Worm (Caenorhabditis elegans) whole organism, young adult: ENCODE results near the gene col-179.

Experiments used
- B0035.1 ChIP-seq: sonication (generic microtip); optimal IDR thresholded peaks from 2 replicates; lab custom pipeline; 2016; ENCODE audit warnings: missing genetic modification characterization, mild to moderate bottlenecking, missing compliant biosample characterization, missing genotype, missing genetic modification reagents
- B0336.3 ChIP-seq: fragments of 200-800 bp; sonication (Bioruptor generic); IDR thresholded peaks from 2 replicates; pipeline ENCODE4 v1.3.6; 2022; ENCODE audit warnings: missing genetic modification characterization, missing compliant biosample characterization
- C17E4.6 ChIP-seq: fragments of 200-800 bp; sonication (Bioruptor generic); IDR thresholded peaks from 2 replicates; pipeline ENCODE4 v1.3.6; 2022; ENCODE audit warnings: missing genetic modification reagents, missing genetic modification characterization, missing compliant biosample characterization
- D2030.7 ChIP-seq: fragments of 200-800 bp; sonication (Bioruptor generic); IDR thresholded peaks from 2 replicates; pipeline ENCODE4 v1.3.6; 2022; ENCODE audit warnings: missing genetic modification reagents, missing genetic modification characterization, missing compliant biosample characterization
- F23B12.7 ChIP-seq: sonication (generic microtip); optimal IDR thresholded peaks from 2 replicates; lab custom pipeline; 2017; ENCODE audit warnings: missing genetic modification characterization, mild to moderate bottlenecking, missing compliant biosample characterization, antibody characterized with exemption, moderate library complexity; ENCODE audit not compliant: insufficient read depth
- F39B2.1 ChIP-seq: fragments of 200-800 bp; sonication (Bioruptor generic); IDR thresholded peaks from 2 replicates; pipeline ENCODE4 v1.3.6; 2022; ENCODE audit warnings: missing genetic modification reagents, missing genetic modification characterization, missing compliant biosample characterization
- F49E8.2 ChIP-seq: sonication (generic microtip); optimal IDR thresholded peaks from 3 replicates; lab custom pipeline; 2017; ENCODE audit warnings: missing genetic modification characterization, mild to moderate bottlenecking, missing compliant biosample characterization, antibody characterized with exemption, moderate library complexity; ENCODE audit not compliant: insufficient read depth
- K12H6.12 ChIP-seq: fragments of 200-800 bp; sonication (Bioruptor generic); optimal IDR thresholded peaks from 2 replicates; lab custom pipeline; 2018; ENCODE audit warnings: mild to moderate bottlenecking, missing genetic modification characterization, missing compliant biosample characterization
- T26A5.8 ChIP-seq: sonication (generic microtip); optimal IDR thresholded peaks from 2 replicates; lab custom pipeline; 2016; ENCODE audit warnings: missing genetic modification characterization, missing compliant biosample characterization
- Y53F4B.3 ChIP-seq: fragments of 200-800 bp; sonication (Bioruptor generic); IDR thresholded peaks from 2 replicates; pipeline ENCODE4 v1.3.6; 2022; ENCODE audit warnings: missing genetic modification reagents, missing genetic modification characterization, missing compliant biosample characterization
- Y53G8AR.9 ChIP-seq: fragments of 200-800 bp; sonication (Bioruptor generic); conservative IDR thresholded peaks from 2 replicates; pipeline ENCODE4 v1.3.6; 2022; ENCODE audit warnings: missing genetic modification reagents, missing genetic modification characterization, missing compliant biosample characterization
- Y95B8A.8 ChIP-seq: fragments of 200-800 bp; sonication (Bioruptor generic); IDR thresholded peaks from 2 replicates; pipeline ENCODE4 v1.3.6; 2022; ENCODE audit warnings: missing genetic modification reagents, missing genetic modification characterization, missing compliant biosample characterization
- ZK185.1 ChIP-seq: sonication (generic microtip); optimal IDR thresholded peaks from 2 replicates; lab custom pipeline; 2016; ENCODE audit warnings: mild to moderate bottlenecking, missing genetic modification characterization, missing compliant biosample characterization; ENCODE audit not compliant: poor library complexity, severe bottlenecking
- akir-1 ChIP-seq: fragments of 200-800 bp; sonication (Bioruptor generic); optimal IDR thresholded peaks from 2 replicates; lab custom pipeline; 2018; ENCODE audit warnings: mild to moderate bottlenecking, missing genetic modification characterization, moderate library complexity, missing compliant biosample characterization
- ama-1 ChIP-seq, 3 experiments: fragments of 150-350 bp in 1 of 3; sonication (generic microtip) in 2 of 3; optimal IDR thresholded peaks; 2 replicates each; lab custom pipeline; 2014 to 2018; ENCODE audit warnings: missing biosample characterization in 2 of 3, missing genetic modification characterization in 2 of 3, missing genetic modification reagents in 2 of 3
- atf-7 ChIP-seq: sonication (generic microtip); optimal IDR thresholded peaks from 2 replicates; lab custom pipeline; 2017; ENCODE audit warnings: mild to moderate bottlenecking, missing genetic modification characterization, missing compliant biosample characterization
- attf-5 ChIP-seq: fragments of 200-800 bp; sonication (Bioruptor generic); optimal IDR thresholded peaks from 2 replicates; lab custom pipeline; 2018; ENCODE audit warnings: mild to moderate bottlenecking, missing genetic modification characterization, missing compliant biosample characterization
- attf-6 ChIP-seq: fragments of 200-800 bp; sonication (Bioruptor generic); IDR thresholded peaks from 2 replicates; pipeline ENCODE4 v1.3.6; 2022; ENCODE audit warnings: missing genetic modification reagents, missing genetic modification characterization, missing compliant biosample characterization
- ceh-27 ChIP-seq: fragments of 200-800 bp; sonication (Bioruptor generic); optimal IDR thresholded peaks from 2 replicates; lab custom pipeline; 2018; ENCODE audit warnings: mild to moderate bottlenecking, missing genetic modification characterization, moderate library complexity, missing compliant biosample characterization
- ceh-58 ChIP-seq: fragments of 200-800 bp; sonication (Bioruptor generic); IDR thresholded peaks from 2 replicates; pipeline ENCODE4 v1.3.6; 2022; ENCODE audit warnings: missing genetic modification characterization, missing compliant biosample characterization
- dox-1 ChIP-seq: fragments of 200-800 bp; sonication (Bioruptor generic); IDR thresholded peaks from 2 replicates; pipeline ENCODE4 v1.3.6; 2022; ENCODE audit warnings: missing genetic modification reagents, missing genetic modification characterization, missing compliant biosample characterization
- hrde-1 ChIP-seq: sonication (generic microtip); optimal IDR thresholded peaks from 2 replicates; lab custom pipeline; 2016; ENCODE audit warnings: missing genetic modification characterization, mild to moderate bottlenecking, missing compliant biosample characterization, moderate library complexity, missing genotype, missing genetic modification reagents, borderline replicate concordance
- lin-26 ChIP-seq: fragments of 200-800 bp; sonication (Bioruptor generic); IDR thresholded peaks from 2 replicates; pipeline ENCODE4 v1.3.6; 2022; ENCODE audit warnings: missing genetic modification reagents, missing genetic modification characterization, missing compliant biosample characterization
- lin-35 ChIP-seq, 3 experiments: fragments of 150-350 bp in 2 of 3; sonication (generic microtip) in 1 of 3; optimal IDR thresholded peaks; 2 replicates each; lab custom pipeline; 2014 to 2018; ENCODE audit warnings: missing biosample characterization in 3 of 3, missing genetic modification characterization in 3 of 3, missing genetic modification reagents in 3 of 3
- lin-40 ChIP-seq: sonication (generic microtip); optimal IDR thresholded peaks from 2 replicates; lab custom pipeline; 2016; ENCODE audit warnings: missing genetic modification characterization, mild to moderate bottlenecking, missing compliant biosample characterization, missing genotype, missing genetic modification reagents
- nfya-2 ChIP-seq: fragments of 200-800 bp; sonication (Bioruptor generic); IDR thresholded peaks from 2 replicates; pipeline ENCODE4 v1.3.6; 2022; ENCODE audit warnings: missing genetic modification reagents, missing genetic modification characterization, missing compliant biosample characterization
- nhr-120 ChIP-seq: fragments of 200-800 bp; sonication (Bioruptor generic); IDR thresholded peaks from 2 replicates; pipeline ENCODE4 v1.3.6; 2022; ENCODE audit warnings: missing genetic modification characterization, missing compliant biosample characterization
- rec-8 ChIP-seq, 2 experiments: sonication (generic microtip); optimal IDR thresholded peaks; 2 replicates each; lab custom pipeline; 2016; ENCODE audit warnings: mild to moderate bottlenecking in 2 of 2, missing genetic modification characterization in 2 of 2, missing genetic modification reagents in 2 of 2, missing genotype in 2 of 2, missing biosample characterization in 1 of 2, missing compliant biosample characterization in 1 of 2, moderate library complexity in 1 of 2
- sdz-38 ChIP-seq: sonication (generic microtip); optimal IDR thresholded peaks from 2 replicates; lab custom pipeline; 2016; ENCODE audit warnings: missing genotype, missing genetic modification characterization, missing compliant biosample characterization
- snpc-1.1 ChIP-seq: sonication (generic microtip); optimal IDR thresholded peaks from 2 replicates; lab custom pipeline; 2017; ENCODE audit warnings: missing genetic modification characterization, mild to moderate bottlenecking, missing compliant biosample characterization, antibody characterized with exemption, moderate library complexity, missing genotype, missing genetic modification reagents; ENCODE audit not compliant: insufficient read depth
- sptf-2 ChIP-seq: fragments of 200-800 bp; sonication (Bioruptor generic); optimal IDR thresholded peaks from 2 replicates; lab custom pipeline; 2018; ENCODE audit warnings: mild to moderate bottlenecking, missing genetic modification characterization, missing compliant biosample characterization
- tbx-9 ChIP-seq: sonication (generic microtip); optimal IDR thresholded peaks from 2 replicates; lab custom pipeline; 2016; ENCODE audit warnings: borderline replicate concordance, missing genetic modification characterization, inconsistent platforms, missing compliant biosample characterization
- tlf-1 ChIP-seq: fragments of 200-800 bp; sonication (Bioruptor generic); optimal IDR thresholded peaks from 2 replicates; lab custom pipeline; 2018; ENCODE audit warnings: mild to moderate bottlenecking, missing genetic modification characterization, missing compliant biosample characterization
- unc-62 ChIP-seq: fragments of 150-350 bp; optimal IDR thresholded peaks from 2 replicates; lab custom pipeline; 2014; ENCODE audit warnings: missing biosample characterization, missing genetic modification reagents, missing genetic modification characterization
- xnd-1 ChIP-seq: sonication (generic microtip); optimal IDR thresholded peaks from 2 replicates; lab custom pipeline; 2016; ENCODE audit warnings: missing genotype, missing genetic modification reagents, missing genetic modification characterization, missing compliant biosample characterization

The col-179 gene

DNA sequence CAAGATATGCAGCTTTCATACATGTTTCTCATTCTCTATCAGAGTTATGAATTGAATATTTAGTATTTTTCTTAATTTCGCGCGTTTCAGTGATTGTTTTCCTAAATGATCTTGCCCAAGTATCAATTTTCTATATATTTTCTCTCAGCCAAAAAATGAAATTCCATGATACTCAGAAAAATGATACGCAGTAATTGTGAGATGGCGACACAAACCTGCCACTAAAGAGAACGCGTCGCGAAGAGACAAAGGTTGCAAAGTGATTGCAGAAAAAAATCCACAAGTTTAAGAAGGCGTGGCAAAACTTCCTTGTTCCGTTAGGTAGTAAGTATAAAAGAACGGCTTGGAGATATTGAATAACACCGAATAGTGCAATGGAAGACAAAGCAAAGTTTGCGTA is at the start of gene col-179:
Gene col-179, plus strand, starts transcription at position 301 of the 400 bp plus-strand sequence.
- TF ChIP-seq sdz-38, result no peak
- no peak for TF ChIP-seq F39B2.1
- no peak for TF ChIP-seq ceh-58 (GFP tag; lab: Robert Waterston, UW)
- TF ChIP-seq attf-5 (GFP tag; lab: Kevin White, UChicago), result no peak

DNA sequence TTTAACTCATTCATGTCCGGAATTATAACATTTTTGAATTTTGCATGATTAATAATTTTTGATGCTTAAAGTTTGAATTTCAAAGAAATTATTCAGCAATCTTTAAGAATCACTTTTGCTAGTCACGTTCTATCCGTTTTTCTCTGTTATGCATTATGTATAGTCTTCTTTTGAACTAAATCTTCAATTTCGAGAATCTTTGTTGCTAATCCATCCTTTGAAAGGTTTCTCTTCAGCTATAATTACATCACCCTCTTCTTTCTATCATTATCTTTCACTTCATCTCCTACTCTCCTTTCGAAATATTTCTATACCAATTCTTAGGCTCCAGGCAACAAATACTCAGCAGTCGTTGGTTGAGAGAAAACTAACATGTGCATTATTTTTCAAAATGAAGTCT is 49.8 kb upstream of the col-179 start:
- no peak for TF ChIP-seq B0035.1
- TF ChIP-seq F39B2.1, result no peak
- TF ChIP-seq ama-1 (optimal IDR thresholded peaks at IDR 0.05; lab: Kevin White, UChicago), result no peak
- TF ChIP-seq ama-1 (GFP tag; optimal IDR thresholded peaks at IDR 0.05; lab: Kevin White, UChicago), result no peak
- TF ChIP-seq akir-1 (GFP tag; lab: Kevin White, UChicago), result no peak
- TF ChIP-seq Y53G8AR.9 (GFP tag; lab: Robert Waterston, UW), result no peak
- no peak for TF ChIP-seq C17E4.6
- no peak for TF ChIP-seq F49E8.2
- TF ChIP-seq B0336.3 (GFP tag; lab: Robert Waterston, UW), result no peak
- TF ChIP-seq lin-26 (GFP tag; lab: Robert Waterston, UW), result no peak
- no peak for TF ChIP-seq snpc-1.1 (tag; lab: Kevin White, UChicago)
- TF ChIP-seq F23B12.7 (tag; lab: Kevin White, UChicago), result no peak
- TF ChIP-seq K12H6.12 (tag; lab: Kevin White, UChicago), result no peak
- no peak for TF ChIP-seq lin-40 (tag; lab: Kevin White, UChicago)
- no peak for TF ChIP-seq ceh-27 (GFP tag; lab: Kevin White, UChicago)
- no peak for TF ChIP-seq D2030.7 (GFP tag; lab: Robert Waterston, UW)

DNA sequence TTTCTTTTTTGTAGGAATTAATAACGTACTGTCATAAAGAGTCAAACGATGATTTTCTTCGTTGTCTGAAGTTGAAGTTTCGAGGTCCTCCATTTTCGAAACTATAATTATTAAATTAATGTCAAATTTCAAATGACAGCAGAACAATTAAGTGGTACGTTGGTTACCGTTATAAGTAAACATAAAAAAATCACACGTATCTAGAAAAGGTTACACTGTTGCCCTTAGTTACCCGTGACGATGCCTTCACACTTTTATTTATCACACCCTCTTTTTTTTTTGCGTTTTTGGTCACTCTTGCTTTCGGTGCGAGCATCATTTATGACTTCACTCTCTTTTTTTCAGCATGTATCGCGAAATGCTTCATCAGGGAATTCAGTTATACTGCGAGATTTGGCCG is 48.5 kb upstream of the col-179 start, which contains the start of the genes C05C9.3 and C05C9.2:
Gene C05C9.3, minus strand, starts transcription at position 101 of the 400 bp plus-strand sequence.
Gene C05C9.2, plus strand, starts transcription at position 346 of the 400 bp plus-strand sequence.
- TF ChIP-seq tbx-9 (tag; lab: Kevin White, UChicago), result no peak
- no peak for TF ChIP-seq snpc-1.1 (tag; lab: Kevin White, UChicago)
- TF ChIP-seq T26A5.8 (tag; lab: Kevin White, UChicago), result no peak
- no peak for TF ChIP-seq lin-35 (GFP tag; optimal IDR thresholded peaks at IDR 0.05; lab: Kevin White, UChicago)
- TF ChIP-seq nhr-120 (GFP tag; lab: Robert Waterston, UW), result no peak
- no peak for TF ChIP-seq xnd-1 (tag; lab: Kevin White, UChicago)
- TF ChIP-seq Y53F4B.3 (GFP tag; lab: Robert Waterston, UW), result no peak
- TF ChIP-seq ZK185.1 (tag; lab: Kevin White, UChicago), result no peak
- TF ChIP-seq unc-62 (GFP tag; lab: Kevin White, UChicago), result no peak
- no peak for TF ChIP-seq tlf-1 (GFP tag; lab: Kevin White, UChicago)
- no peak for TF ChIP-seq sptf-2 (GFP tag; lab: Kevin White, UChicago)
- TF ChIP-seq Y95B8A.8 (GFP tag; lab: Robert Waterston, UW), result no peak
- TF ChIP-seq atf-7 (tag; lab: Kevin White, UChicago), result no peak
- no peak for TF ChIP-seq hrde-1 (tag; lab: Kevin White, UChicago)
- TF ChIP-seq attf-6, result no peak
- TF ChIP-seq nfya-2 (GFP tag; lab: Robert Waterston, UW), result no peak
- TF ChIP-seq Y53G8AR.9 (GFP tag; lab: Robert Waterston, UW), result no peak
- no peak for TF ChIP-seq dox-1 (GFP tag; lab: Robert Waterston, UW)
- TF ChIP-seq rec-8 (tag; optimal IDR thresholded peaks at IDR 0.05; lab: Kevin White, UChicago), result no peak
